Fruit fly (Drosophila melanogaster) S2 (cell line): ENCODE measurements around the gene Jon25Biii.

Experiments used
- CG8478 ChIP-seq: fragments of >200 bp; optimal IDR thresholded peaks from 2 replicates; lab custom pipeline; 2018
- CTCF ChIP-seq, 2 experiments: fragments of >200 bp; optimal IDR thresholded peaks; 2 replicates each; lab custom pipeline; 2018

- TF ChIP-seq CG8478 (lab: Kevin White, UChicago), result no peak
- TF ChIP-seq CTCF (optimal IDR thresholded peaks at IDR 0.05; lab: Kevin White, UChicago), result no peak
Measured at dm6 chr2L:4915715-4916153, 34.8 kb downstream of the Jon25Biii start.
